Fruit fly (Drosophila melanogaster): Measurements from ENCODE around the gene CG32639.

The CG32639 gene

DNA sequence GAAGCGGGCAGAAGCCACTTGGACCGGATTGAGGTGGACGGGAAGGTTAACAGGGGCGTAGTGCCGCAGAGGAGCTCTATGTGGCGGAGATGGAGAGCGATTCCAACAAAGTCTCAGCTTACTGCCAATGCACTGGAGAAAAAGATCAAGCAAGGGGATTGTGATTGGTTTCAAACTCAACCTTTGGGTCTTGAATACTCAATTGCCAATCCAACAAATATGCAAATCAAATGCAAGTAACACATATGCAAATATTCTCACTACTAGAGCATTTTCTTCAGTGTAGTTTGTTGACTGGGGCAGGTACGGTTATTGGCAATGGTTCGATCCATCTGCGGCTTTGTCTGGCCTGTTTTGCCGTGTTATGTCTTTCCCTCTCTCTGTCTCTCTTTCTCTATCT is 14.9 kb upstream of the CG32639 start:
- TF ChIP-seq acj6 (GFP tag; optimal IDR thresholded peaks at IDR 0.05) (peak; percentile 96), CG8319 (GFP tag; optimal IDR thresholded peaks at IDR 0.05) (peak; percentile 90), spab (GFP tag; optimal IDR thresholded peaks at IDR 0.05) (peak; percentile 91), Hr4 (GFP tag; optimal IDR thresholded peaks at IDR 0.05) (peak; percentile 94), Ets96B (tag; optimal IDR thresholded peaks at IDR 0.05) (peak; percentile 94), CG15336 (GFP tag; IDR thresholded peaks at IDR 0.05) (peak; percentile 95), topi (GFP tag; optimal IDR thresholded peaks at IDR 0.05) (peak; percentile 96), CG6792 (GFP tag; optimal IDR thresholded peaks at IDR 0.05) (peak; percentile 95), CG16779 (tag; optimal IDR thresholded peaks at IDR 0.05) (peak; percentile 89), ss (GFP tag; optimal IDR thresholded peaks at IDR 0.05) (peak; percentile 91 to 94), eg (GFP tag; IDR thresholded peaks at IDR 0.05) (peak; percentile 94), Lpt (GFP tag; optimal IDR thresholded peaks at IDR 0.05) (peak; percentile 97), net (GFP tag; optimal IDR thresholded peaks at IDR 0.05) (peak; percentile 94), Sox14 (GFP tag; optimal IDR thresholded peaks at IDR 0.05) (peak; percentile 95), Hr38 (GFP tag; optimal IDR thresholded peaks at IDR 0.05) (peak; percentile 71), OdsH (GFP tag; optimal IDR thresholded peaks at IDR 0.05) (peak; percentile 96), CG4318 (GFP tag; optimal IDR thresholded peaks at IDR 0.05) (peak; percentile 92), CG6854 (GFP tag; optimal IDR thresholded peaks at IDR 0.05) (peak; percentile 86), esn (GFP tag; optimal IDR thresholded peaks at IDR 0.05) (peak; percentile 94), Sox15 (GFP tag; optimal IDR thresholded peaks at IDR 0.05) (peak; percentile 92), pdm3 (GFP tag; optimal IDR thresholded peaks at IDR 0.05) (peak; percentile 96), CG6808 (GFP tag; optimal IDR thresholded peaks at IDR 0.05) (peak; percentile 92), CG6163 (GFP tag; IDR thresholded peaks at IDR 0.05) (peak; percentile 97), CG11762 (GFP tag; optimal IDR thresholded peaks at IDR 0.05; ENCODE audit: insufficient read depth) (peak; percentile 91), CG8632 (GFP tag; optimal IDR thresholded peaks at IDR 0.05) (peak; percentile 91), svp (GFP tag) (peak; percentile 96), cyc (GFP tag; optimal IDR thresholded peaks at IDR 0.05) (peak; percentile 95), Hr39 (GFP tag; optimal IDR thresholded peaks at IDR 0.05) (peak; percentile 96), CG6276 (GFP tag; optimal IDR thresholded peaks at IDR 0.05) (peak; percentile 91), Met (GFP tag; optimal IDR thresholded peaks at IDR 0.05) (peak; percentile 94), achi (GFP tag; optimal IDR thresholded peaks at IDR 0.05) (peak; percentile 94), fd59A (GFP tag; optimal IDR thresholded peaks at IDR 0.05) (peak; percentile 91), salr (GFP tag; optimal IDR thresholded peaks at IDR 0.05) (peak; percentile 84 to 94), lz (GFP tag; optimal IDR thresholded peaks at IDR 0.05) (peak; percentile 95), dac (GFP tag; optimal IDR thresholded peaks at IDR 0.05) (peak; percentile 92), Eip78C (GFP tag) (peak; percentile 98), CG34406 (GFP tag; optimal IDR thresholded peaks at IDR 0.05) (peak; percentile 90), Eip93F (GFP tag; optimal IDR thresholded peaks at IDR 0.05) (peak; percentile 67), CG32006 (GFP tag; optimal IDR thresholded peaks at IDR 0.05) (peak; percentile 95), Blimp-1 (GFP tag; optimal IDR thresholded peaks at IDR 0.05) (peak; percentile 78), Eip75B (GFP tag; optimal IDR thresholded peaks at IDR 0.05) (peak; percentile 96), Sox102F (GFP tag; optimal IDR thresholded peaks at IDR 0.05) (peak; percentile 93), CG3919 (GFP tag; optimal IDR thresholded peaks at IDR 0.05) (peak; percentile 97), dsx (GFP tag; optimal IDR thresholded peaks at IDR 0.05; ENCODE audit: poor library complexity, severe bottlenecking) (peak; percentile 98), Gug (GFP tag; IDR thresholded peaks at IDR 0.05) (peak; percentile 91), fkh (GFP tag; optimal IDR thresholded peaks at IDR 0.05) (peak; percentile 29), Ets21C (GFP tag; optimal IDR thresholded peaks at IDR 0.05) (peak; percentile 88), CG9139 (GFP tag; optimal IDR thresholded peaks at IDR 0.05) (peak; percentile 88), CG11902 (GFP tag; optimal IDR thresholded peaks at IDR 0.05) (peak; percentile 93), vri (GFP tag; optimal IDR thresholded peaks at IDR 0.05) (peak; percentile 92), CG1621 (tag; optimal IDR thresholded peaks at IDR 0.05) (peak; percentile 95), CG31627 (GFP tag; optimal IDR thresholded peaks at IDR 0.05) (peak; percentile 94)
